Fruit fly (Drosophila melanogaster): ENCODE measurements around the gene Grip.

Gene Grip

DNA sequence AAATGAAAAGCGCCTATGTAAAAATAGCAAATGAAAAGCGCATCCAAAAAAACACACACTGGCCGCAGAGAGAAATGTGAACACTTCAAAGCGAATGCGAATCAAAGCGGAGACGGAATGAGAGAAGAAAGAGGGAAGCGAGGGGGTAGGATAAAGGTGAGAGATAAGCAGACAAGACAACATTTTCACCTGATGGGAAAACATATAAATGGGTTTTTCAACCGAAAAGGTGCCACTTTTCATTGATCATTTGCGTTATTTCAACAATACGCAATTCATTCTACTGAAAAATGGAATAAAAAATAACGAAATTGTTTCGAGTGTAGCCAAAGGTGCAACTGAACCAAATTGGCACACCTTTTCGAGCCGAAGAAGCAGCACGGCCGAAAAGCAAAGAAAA lies 11.0 kb downstream of the Grip start:
- TF ChIP-seq sage (GFP tag; optimal IDR thresholded peaks at IDR 0.05) (no peak), Myc (optimal IDR thresholded peaks at IDR 0.05) (no peak), CrebA (GFP tag; optimal IDR thresholded peaks at IDR 0.05; ENCODE audit: borderline replicate concordance) (no peak), OdsH (GFP tag; optimal IDR thresholded peaks at IDR 0.05) (no peak), rgr (GFP tag; optimal IDR thresholded peaks at IDR 0.05) (no peak), Dfd (GFP tag; optimal IDR thresholded peaks at IDR 0.05) (no peak), Sp1 (GFP tag; optimal IDR thresholded peaks at IDR 0.05) (no peak), jim (GFP tag; optimal IDR thresholded peaks at IDR 0.05) (no peak), Jra (GFP tag; optimal IDR thresholded peaks at IDR 0.05) (no peak)

DNA sequence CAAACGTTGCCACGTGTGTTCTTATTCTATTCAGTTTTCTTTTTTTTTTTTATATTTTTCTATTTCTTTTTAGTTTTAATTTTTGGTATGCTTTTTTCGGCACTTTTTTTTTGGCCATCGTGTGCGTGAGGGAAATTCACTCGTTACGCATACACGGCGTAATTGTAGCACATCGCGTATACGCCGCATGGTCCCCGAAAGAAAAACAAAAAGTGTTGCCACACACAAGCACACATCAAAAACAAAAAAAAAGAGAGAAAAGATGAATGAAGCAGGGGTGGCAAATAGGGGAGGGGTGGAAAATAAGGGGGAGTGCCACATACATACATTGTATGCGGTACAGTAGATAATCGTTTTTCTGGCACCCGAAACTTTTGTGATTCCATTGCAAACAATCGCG lies 11.7 kb downstream of the Grip start:
- TF ChIP-seq fru (GFP tag; optimal IDR thresholded peaks at IDR 0.05) (no peak), Hr83 (GFP tag; optimal IDR thresholded peaks at IDR 0.05; ENCODE audit: poor library complexity, severe bottlenecking) (no peak), h (GFP tag; optimal IDR thresholded peaks at IDR 0.05) (no peak), brk (GFP tag; optimal IDR thresholded peaks at IDR 0.05) (no peak), Jra (GFP tag; optimal IDR thresholded peaks at IDR 0.05) (no peak), Hr78 (GFP tag; optimal IDR thresholded peaks at IDR 0.05) (no peak), psq (GFP tag; optimal IDR thresholded peaks at IDR 0.05) (no peak), sage (GFP tag; optimal IDR thresholded peaks at IDR 0.05) (no peak), tai (GFP tag; optimal IDR thresholded peaks at IDR 0.05) (no peak), Abd-B (GFP tag; optimal IDR thresholded peaks at IDR 0.05) (no peak), N (GFP tag; optimal IDR thresholded peaks at IDR 0.05) (no peak), dl (GFP tag; optimal IDR thresholded peaks at IDR 0.05; ENCODE audit: insufficient read depth in 1 of 2, partially characterized antibody in 2 of 2) (no peak), Mio (GFP tag; optimal IDR thresholded peaks at IDR 0.05) (no peak), woc (GFP tag; optimal IDR thresholded peaks at IDR 0.05) (no peak)

DNA sequence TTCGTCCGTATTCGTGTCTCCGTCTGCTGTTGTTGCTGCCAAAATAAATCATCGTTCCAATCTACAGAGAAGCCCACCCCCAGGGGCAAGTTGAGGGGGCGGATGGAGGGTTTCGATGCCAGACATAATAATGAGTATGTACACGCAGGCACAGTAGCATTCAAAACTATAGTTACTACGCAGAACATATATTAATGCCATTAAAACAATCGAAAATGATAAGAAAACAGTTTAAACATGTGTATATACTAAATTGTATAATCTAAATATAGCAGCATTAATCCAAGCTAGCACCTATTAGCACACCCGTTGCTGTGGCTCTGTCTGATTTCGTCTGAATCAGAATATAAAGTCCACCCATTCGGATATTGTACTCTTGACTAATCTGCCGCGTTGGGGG lies 14.8 kb downstream of the Grip start:
- TF ChIP-seq Dif (GFP tag; optimal IDR thresholded peaks at IDR 0.05; ENCODE audit: partially characterized antibody), result no peak
- peak; percentile 92 for TF ChIP-seq rgr (GFP tag; optimal IDR thresholded peaks at IDR 0.05)
- TF ChIP-seq Myc (optimal IDR thresholded peaks at IDR 0.05), result no peak
- no peak for TF ChIP-seq pan (optimal IDR thresholded peaks at IDR 0.05)
- TF ChIP-seq Hr78 (GFP tag; optimal IDR thresholded peaks at IDR 0.05), result no peak
- peak; percentile 81 for TF ChIP-seq Jra (GFP tag; optimal IDR thresholded peaks at IDR 0.05)
- TF ChIP-seq lola (GFP tag; optimal IDR thresholded peaks at IDR 0.05), result no peak
- peak; percentile 89 for TF ChIP-seq Sp1 (GFP tag; optimal IDR thresholded peaks at IDR 0.05)
- peak; percentile 89 for TF ChIP-seq CrebA (GFP tag; optimal IDR thresholded peaks at IDR 0.05; ENCODE audit: borderline replicate concordance)
- TF ChIP-seq OdsH (GFP tag; optimal IDR thresholded peaks at IDR 0.05), result peak; percentile 90
- TF ChIP-seq dsf (GFP tag; optimal IDR thresholded peaks at IDR 0.05; ENCODE audit: borderline replicate concordance), result no peak
- no peak for TF ChIP-seq Dfd (GFP tag; optimal IDR thresholded peaks at IDR 0.05)
- peak; percentile 2 for TF ChIP-seq sv (GFP tag; optimal IDR thresholded peaks at IDR 0.05)
- TF ChIP-seq CG9705 (GFP tag; optimal IDR thresholded peaks at IDR 0.05), result peak; percentile 60
- peak; percentile 96 for TF ChIP-seq Hnf4 (GFP tag; optimal IDR thresholded peaks at IDR 0.05)
- peak; percentile 83 for TF ChIP-seq psq (GFP tag; optimal IDR thresholded peaks at IDR 0.05)
- peak; percentile 73 for TF ChIP-seq Rel (GFP tag; optimal IDR thresholded peaks at IDR 0.05)
- TF ChIP-seq Rel (tag; optimal IDR thresholded peaks at IDR 0.05), result peak; percentile 71
- no peak for TF ChIP-seq N (GFP tag; optimal IDR thresholded peaks at IDR 0.05)
- TF ChIP-seq jim (GFP tag; optimal IDR thresholded peaks at IDR 0.05), result no peak
- peak; percentile 68 for TF ChIP-seq Mio (GFP tag; optimal IDR thresholded peaks at IDR 0.05)
- no peak for TF ChIP-seq Abd-B (GFP tag; optimal IDR thresholded peaks at IDR 0.05)
- peak; percentile 92 for TF ChIP-seq ey (GFP tag; optimal IDR thresholded peaks at IDR 0.05)
- peak; percentile 61 for TF ChIP-seq sage (GFP tag; optimal IDR thresholded peaks at IDR 0.05)
- peak; percentile 90 for TF ChIP-seq dmrt93B (GFP tag; optimal IDR thresholded peaks at IDR 0.05)
- no peak for TF ChIP-seq Hr83 (GFP tag; optimal IDR thresholded peaks at IDR 0.05; ENCODE audit: poor library complexity, severe bottlenecking)
- peak in 1 of 2 experiments; percentile 94 for TF ChIP-seq foxo (GFP tag; optimal IDR thresholded peaks at IDR 0.05)
- TF ChIP-seq fru (GFP tag; optimal IDR thresholded peaks at IDR 0.05), result peak; percentile 91
- TF ChIP-seq h (GFP tag; optimal IDR thresholded peaks at IDR 0.05), result peak; percentile 94
- peak; percentile 75 for TF ChIP-seq brk (GFP tag; optimal IDR thresholded peaks at IDR 0.05)
- TF ChIP-seq GATAd (GFP tag; optimal IDR thresholded peaks at IDR 0.05), result peak; percentile 66
- TF ChIP-seq usp (GFP tag; optimal IDR thresholded peaks at IDR 0.05), result no peak
- TF ChIP-seq br (GFP tag; optimal IDR thresholded peaks at IDR 0.05), result peak; percentile 89
- peak; percentile 66 for TF ChIP-seq woc (GFP tag; optimal IDR thresholded peaks at IDR 0.05)
- no peak for TF ChIP-seq tai (GFP tag; optimal IDR thresholded peaks at IDR 0.05)
- peak; percentile 68 for TF ChIP-seq CG32264 (GFP tag; optimal IDR thresholded peaks at IDR 0.05)
- TF ChIP-seq dl (GFP tag; optimal IDR thresholded peaks at IDR 0.05; ENCODE audit: insufficient read depth in 1 of 2, partially characterized antibody in 2 of 2), result no peak
- TF ChIP-seq HLH106 (tag; optimal IDR thresholded peaks at IDR 0.05), result peak; percentile 91
- no peak for TF ChIP-seq Vsx2 (GFP tag; optimal IDR thresholded peaks at IDR 0.05; ENCODE audit: partially characterized antibody)

Measured in whole organism, wandering third instar larva.